Worm (Caenorhabditis elegans) whole organism, L3 larva: ENCODE data around the gene set-5.

ENCODE experiments used
- R02D3.7 ChIP-seq: fragments of 150-350 bp; optimal IDR thresholded peaks from 2 replicates; lab custom pipeline; 2014; ENCODE audit warnings: missing biosample characterization, missing genetic modification characterization
- ZK546.5 ChIP-seq: sonication (generic microtip); optimal IDR thresholded peaks from 2 replicates; lab custom pipeline; 2017; ENCODE audit warnings: missing biosample characterization, missing genetic modification characterization
- ama-1 ChIP-seq: fragments of 150-350 bp; optimal IDR thresholded peaks from 2 replicates; lab custom pipeline; 2018
- ceh-28 ChIP-seq: fragments of 150-350 bp; optimal IDR thresholded peaks from 2 replicates; lab custom pipeline; 2014; ENCODE audit warnings: missing biosample characterization, missing genetic modification reagents, missing genetic modification characterization
- ceh-82 ChIP-seq: fragments of 150-350 bp; optimal IDR thresholded peaks from 2 replicates; lab custom pipeline; 2014; ENCODE audit warnings: missing biosample characterization, missing genetic modification characterization
- daf-12 ChIP-seq: fragments of 150-350 bp; optimal IDR thresholded peaks from 2 replicates; lab custom pipeline; 2014; ENCODE audit warnings: missing biosample characterization, missing genetic modification reagents, missing genetic modification characterization
- egl-5 ChIP-seq: fragments of 150-350 bp; optimal IDR thresholded peaks from 2 replicates; lab custom pipeline; 2017; ENCODE audit warnings: missing biosample characterization, missing genetic modification reagents, missing genetic modification characterization, inconsistent platforms
- elt-1 ChIP-seq: fragments of 150-350 bp; optimal IDR thresholded peaks from 2 replicates; lab custom pipeline; 2014; ENCODE audit warnings: missing biosample characterization, missing genetic modification characterization
- elt-2 ChIP-seq: sonication (generic microtip); optimal IDR thresholded peaks from 2 replicates; lab custom pipeline; 2016; ENCODE audit warnings: missing genetic modification reagents, mild to moderate bottlenecking, missing genetic modification characterization, missing compliant biosample characterization
- fos-1 ChIP-seq: fragments of 150-350 bp; optimal IDR thresholded peaks from 2 replicates; lab custom pipeline; 2014; ENCODE audit warnings: missing biosample characterization, missing genetic modification characterization
- hmg-11 ChIP-seq: sonication (generic microtip); optimal IDR thresholded peaks from 2 replicates; lab custom pipeline; 2016; ENCODE audit warnings: missing genetic modification characterization, missing compliant biosample characterization
- jun-1 ChIP-seq: fragments of 150-350 bp; optimal IDR thresholded peaks from 2 replicates; lab custom pipeline; 2014; ENCODE audit warnings: missing biosample characterization, missing genetic modification reagents, missing genetic modification characterization
- lin-15B ChIP-seq: fragments of 150-350 bp; optimal IDR thresholded peaks from 2 replicates; lab custom pipeline; 2014; ENCODE audit warnings: missing biosample characterization, missing genetic modification characterization
- lin-39 ChIP-seq: fragments of 150-350 bp; optimal IDR thresholded peaks from 2 replicates; lab custom pipeline; 2018; ENCODE audit warnings: missing biosample characterization, missing genetic modification reagents, missing genetic modification characterization
- mdl-1 ChIP-seq: fragments of 150-350 bp; optimal IDR thresholded peaks from 2 replicates; lab custom pipeline; 2014; ENCODE audit warnings: missing biosample characterization, missing genetic modification characterization
- mml-1 ChIP-seq: fragments of 150-350 bp; sonication (generic microtip); optimal IDR thresholded peaks from 3 replicates; lab custom pipeline; 2014; ENCODE audit warnings: missing biosample characterization, missing genetic modification characterization
- nhr-11 ChIP-seq: fragments of 150-350 bp; optimal IDR thresholded peaks from 2 replicates; lab custom pipeline; 2014; ENCODE audit warnings: missing biosample characterization, missing genetic modification characterization
- nhr-12 ChIP-seq: fragments of 150-350 bp; optimal IDR thresholded peaks from 2 replicates; lab custom pipeline; 2014; ENCODE audit warnings: missing biosample characterization, missing genetic modification characterization
- nhr-237 ChIP-seq: fragments of 150-350 bp; optimal IDR thresholded peaks from 2 replicates; lab custom pipeline; 2014; ENCODE audit warnings: missing biosample characterization, missing genetic modification characterization
- nhr-25 ChIP-seq: sonication (generic microtip); optimal IDR thresholded peaks from 2 replicates; lab custom pipeline; 2017; ENCODE audit warnings: missing biosample characterization, missing genetic modification characterization
- nhr-28 ChIP-seq: fragments of 150-350 bp; optimal IDR thresholded peaks from 2 replicates; lab custom pipeline; 2014; ENCODE audit warnings: missing biosample characterization, missing genetic modification characterization
- nhr-43 ChIP-seq: sonication (generic microtip); optimal IDR thresholded peaks from 2 replicates; lab custom pipeline; 2016; ENCODE audit warnings: mild to moderate bottlenecking, missing genetic modification characterization, missing compliant biosample characterization; ENCODE audit not compliant: poor library complexity, severe bottlenecking
- nhr-76 ChIP-seq: fragments of 150-350 bp; sonication (generic microtip); optimal IDR thresholded peaks from 5 replicates; lab custom pipeline; 2014; ENCODE audit warnings: missing biosample characterization, missing genetic modification characterization
- nhr-77 ChIP-seq: fragments of 150-350 bp; optimal IDR thresholded peaks from 2 replicates; lab custom pipeline; 2014; ENCODE audit warnings: missing biosample characterization, missing genetic modification characterization
- pqm-1 ChIP-seq: fragments of 150-350 bp; optimal IDR thresholded peaks from 2 replicates; lab custom pipeline; 2017; ENCODE audit warnings: missing biosample characterization, missing genetic modification characterization, inconsistent platforms
- skn-1 ChIP-seq: fragments of 150-350 bp; optimal IDR thresholded peaks from 2 replicates; lab custom pipeline; 2014; ENCODE audit warnings: missing biosample characterization, missing genetic modification characterization
- snpc-4 ChIP-seq: fragments of 150-350 bp; optimal IDR thresholded peaks from 2 replicates; lab custom pipeline; 2014; ENCODE audit warnings: missing biosample characterization, missing genetic modification characterization
- unc-39 ChIP-seq: sonication (generic microtip); optimal IDR thresholded peaks from 4 replicates; lab custom pipeline; 2017; ENCODE audit warnings: missing biosample characterization, missing genetic modification characterization
- unc-62 ChIP-seq: fragments of 150-350 bp; sonication (generic microtip); optimal IDR thresholded peaks from 4 replicates; lab custom pipeline; 2014; ENCODE audit warnings: missing biosample characterization, missing genetic modification reagents, missing genetic modification characterization
- zag-1 ChIP-seq: fragments of 150-350 bp; optimal IDR thresholded peaks from 2 replicates; lab custom pipeline; 2014; ENCODE audit warnings: missing biosample characterization, missing genetic modification characterization
- ztf-11 ChIP-seq: fragments of 150-350 bp; optimal IDR thresholded peaks from 2 replicates; lab custom pipeline; 2014; ENCODE audit warnings: missing biosample characterization, missing genetic modification characterization
- ztf-4 ChIP-seq: fragments of 150-350 bp; optimal IDR thresholded peaks from 2 replicates; lab custom pipeline; 2014; ENCODE audit warnings: missing biosample characterization, missing genetic modification characterization

set-5 gene

DNA sequence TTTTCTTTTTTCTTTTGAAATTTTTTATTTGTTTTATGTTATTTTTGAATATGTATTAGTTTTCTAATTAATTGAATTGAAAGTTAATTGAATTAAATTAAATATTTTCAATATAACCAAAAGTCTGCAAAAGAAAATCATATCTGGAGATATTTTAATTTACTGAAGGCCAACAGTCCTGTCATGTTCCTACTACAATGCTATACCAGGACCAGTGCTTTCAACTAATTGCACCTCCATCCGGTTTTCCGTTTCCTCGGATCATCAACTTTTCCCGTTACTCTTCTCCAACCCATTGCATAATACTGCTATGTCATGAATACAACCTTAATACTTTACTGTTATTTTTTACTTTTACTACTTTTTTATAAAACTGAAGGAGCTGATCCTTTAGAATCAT, 13.6 kb downstream of the set-5 start, which contains the start of gene R08A2.5:
Gene R08A2.5 (plus strand): TSS at position 301 of the 400 bp plus-strand sequence.
- TF ChIP-seq mdl-1 (tag; lab: Kevin White, UChicago): no peak
- TF ChIP-seq unc-39 (tag; lab: Kevin White, UChicago): no peak
- no peak for TF ChIP-seq unc-62 (GFP tag; lab: Kevin White, UChicago)
- no peak for TF ChIP-seq skn-1
- TF ChIP-seq ceh-28: no peak
- TF ChIP-seq nhr-43 (tag; lab: Kevin White, UChicago): no peak
- no peak for TF ChIP-seq ztf-4
- TF ChIP-seq nhr-11 (tag; lab: Kevin White, UChicago): no peak
- TF ChIP-seq hmg-11: no peak
- TF ChIP-seq fos-1: no peak
- TF ChIP-seq nhr-12 (tag; lab: Kevin White, UChicago): no peak
- no peak for TF ChIP-seq lin-15B (tag; lab: Kevin White, UChicago)
- no peak for TF ChIP-seq zag-1 (tag; lab: Kevin White, UChicago)
- TF ChIP-seq elt-2 (tag; lab: Kevin White, UChicago): no peak
- no peak for TF ChIP-seq pqm-1 (tag; lab: Kevin White, UChicago)
- no peak for TF ChIP-seq mml-1 (tag; lab: Kevin White, UChicago)
- TF ChIP-seq lin-39 (tag; lab: Kevin White, UChicago): no peak
- TF ChIP-seq nhr-25 (tag; lab: Kevin White, UChicago): no peak

DNA sequence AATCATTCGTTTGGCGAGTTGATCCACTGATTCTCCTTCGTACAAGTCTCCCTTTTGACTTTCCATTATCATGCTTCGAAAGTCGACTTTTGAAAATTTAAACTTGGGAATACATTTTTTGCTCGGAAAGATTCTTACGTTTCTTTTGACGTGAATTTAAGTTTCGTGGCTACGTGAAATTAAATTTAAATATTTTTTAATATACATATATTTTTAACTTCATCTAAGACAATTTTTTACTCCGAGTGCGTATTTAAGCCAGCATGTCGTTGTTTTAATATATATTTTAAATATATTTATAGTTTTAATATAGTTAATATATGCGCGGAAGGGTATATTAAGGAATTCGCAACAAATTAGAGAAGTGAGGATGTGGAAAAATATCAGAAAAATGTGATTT, 16.8 kb downstream of the set-5 start, which contains the start of gene R08A2.2:
Gene R08A2.2 (minus strand): TSS at position 101 of the 400 bp plus-strand sequence.
- no peak for TF ChIP-seq nhr-237

DNA sequence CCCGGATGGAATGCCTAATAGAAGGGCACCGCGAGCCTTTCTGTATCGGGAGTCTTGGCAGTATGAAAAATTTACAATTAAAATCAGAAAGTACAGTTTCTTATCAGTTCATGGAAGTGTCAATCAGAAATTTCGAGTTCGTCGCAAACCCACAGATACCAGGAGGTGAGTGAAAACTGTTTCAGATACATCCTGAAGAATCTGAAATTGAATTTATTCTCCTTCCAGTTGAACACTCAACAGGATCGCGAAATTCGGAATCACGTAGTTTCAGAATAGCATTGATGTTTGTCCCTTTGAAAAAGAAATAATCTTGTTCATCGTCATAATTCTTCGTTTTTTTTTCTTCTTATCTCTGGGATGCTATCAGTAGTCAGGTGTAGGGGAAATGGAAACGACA, 17.3 kb downstream of the set-5 start, which contains the start of gene fbxa-147:
Gene fbxa-147 (plus strand): TSS at position 386 of the 400 bp plus-strand sequence.
- TF ChIP-seq ama-1 (lab: Kevin White, UChicago) (no peak), elt-2 (tag; lab: Kevin White, UChicago) (peak; percentile 51)
- TF ChIP-seq, all 47 proteins: peak for 1

DNA sequence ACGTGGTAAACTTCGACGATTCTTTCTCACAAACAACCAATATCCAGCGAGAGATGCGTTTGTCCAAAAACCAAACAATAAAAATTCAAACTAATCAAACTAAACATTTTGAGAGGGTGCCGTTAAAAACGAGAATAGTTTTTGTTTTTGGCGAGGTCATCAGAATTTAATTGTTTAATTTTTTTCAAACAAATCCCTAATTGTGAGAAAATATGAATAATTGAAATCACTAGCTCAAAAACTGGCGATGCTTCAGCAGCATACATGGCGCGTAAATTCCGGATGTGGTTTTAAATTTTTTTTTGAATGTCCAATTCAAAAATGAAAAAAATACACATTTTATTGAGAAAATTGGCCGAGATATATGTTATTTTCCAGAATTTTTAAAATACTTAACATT, 20.7 kb downstream of the set-5 start, which contains the start of gene R08A2.1:
Gene R08A2.1 (minus strand): TSS at position 101 of the 400 bp plus-strand sequence.
- TF ChIP-seq nhr-77 (tag; lab: Kevin White, UChicago) (no peak), nhr-12 (tag; lab: Kevin White, UChicago) (no peak), jun-1 (tag; lab: Kevin White, UChicago) (no peak), ceh-28 (no peak), egl-5 (tag; lab: Kevin White, UChicago) (no peak), nhr-28 (tag; lab: Kevin White, UChicago) (no peak), ceh-82 (tag; lab: Kevin White, UChicago) (no peak), nhr-76 (no peak), snpc-4 (no peak), R02D3.7 (tag; lab: Kevin White, UChicago) (no peak)

DNA sequence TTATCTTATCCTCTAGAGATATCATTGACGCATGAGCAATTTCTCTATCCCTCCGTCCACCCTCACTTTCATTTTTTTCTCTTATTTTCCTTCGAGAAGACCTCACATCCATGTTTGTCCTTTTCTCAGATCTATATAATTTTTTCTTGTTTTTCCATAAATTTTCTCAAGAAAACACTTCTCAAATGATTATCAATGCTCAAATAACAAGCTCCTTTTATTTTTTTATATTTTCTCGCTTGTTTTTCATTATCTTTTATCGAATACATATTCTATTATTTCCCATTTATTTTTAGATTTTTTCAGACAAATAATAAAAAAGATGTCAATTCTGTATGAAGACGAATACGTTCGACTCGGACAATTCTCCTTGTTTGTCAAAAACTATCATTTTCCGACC, 24.3 kb downstream of the set-5 start, which contains the start of gene R08A2.7:
Gene R08A2.7 (plus strand): TSS at position 301 of the 400 bp plus-strand sequence.
- TF ChIP-seq daf-12 (tag; lab: Kevin White, UChicago) (no peak), fos-1 (no peak), lin-39 (tag; lab: Kevin White, UChicago) (no peak), ztf-11 (tag; lab: Kevin White, UChicago) (no peak)

DNA sequence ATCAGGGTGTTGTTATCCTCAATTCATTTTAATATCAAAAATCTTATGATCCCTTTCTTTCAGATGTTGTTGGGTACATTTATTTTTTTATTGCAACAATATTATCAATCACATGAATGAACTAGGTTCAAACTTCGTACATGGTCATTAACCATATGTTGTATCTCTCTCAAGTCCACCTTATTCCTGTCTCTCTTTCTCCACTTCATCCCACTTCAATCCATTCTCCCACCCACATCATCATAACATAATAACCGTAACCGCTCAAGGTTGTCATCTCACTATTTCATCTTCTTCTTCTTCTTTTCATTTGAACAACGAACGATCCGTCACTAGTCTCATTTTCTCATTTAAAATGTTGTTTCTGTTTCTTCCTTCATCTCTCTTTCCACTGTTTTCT, 26.6 kb downstream of the set-5 start:
- TF ChIP-seq nhr-43 (tag; lab: Kevin White, UChicago) (peak; percentile 57), skn-1 (no peak), lin-15B (tag; lab: Kevin White, UChicago) (no peak)

DNA sequence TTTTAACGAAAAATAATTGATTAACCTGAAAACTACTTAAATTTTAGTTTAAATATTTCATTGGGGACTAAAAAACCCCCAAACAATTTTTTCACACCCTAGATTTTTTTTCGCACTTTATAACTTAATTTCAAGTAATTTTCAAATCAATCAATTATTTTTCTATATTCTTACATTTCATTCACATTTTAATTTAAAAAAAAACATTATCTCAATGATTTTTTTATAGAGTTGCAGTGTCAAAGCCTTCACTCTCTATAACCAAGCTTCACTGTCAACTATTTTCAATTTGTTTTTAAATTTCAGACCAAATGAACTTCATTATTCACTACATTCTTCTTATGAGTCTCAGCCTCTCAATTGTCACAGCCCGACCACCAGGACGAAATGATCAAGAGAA, 27.8 kb downstream of the set-5 start, which contains the start of gene Y50E8A.1:
Gene Y50E8A.1 (plus strand): TSS at position 301 of the 400 bp plus-strand sequence.
- TF ChIP-seq elt-1 (tag; lab: Kevin White, UChicago): no peak
- no peak for TF ChIP-seq ZK546.5 (tag; lab: Kevin White, UChicago)
- TF ChIP-seq nhr-12 (tag; lab: Kevin White, UChicago): no peak
- TF ChIP-seq nhr-25 (tag; lab: Kevin White, UChicago): no peak
